Fruit fly (Drosophila melanogaster) whole organism: Measurements from ENCODE around the gene Rsf1.

ENCODE experiments used
- CG8478 ChIP-seq: fragments of >200 bp; optimal IDR thresholded peaks from 2 replicates; lab custom pipeline; 2018; ENCODE audit warnings: inconsistent platforms
- Dll ChIP-seq: fragments of >200 bp; optimal IDR thresholded peaks from 2 replicates; lab custom pipeline; 2017
- EcR ChIP-seq, 2 experiments: fragments of >200 bp; optimal IDR thresholded peaks; 2 replicates each; lab custom pipeline; 2017; ENCODE audit warnings: missing biosample characterization in 2 of 2, missing genetic modification characterization in 2 of 2, missing genetic modification reagents in 2 of 2
- pan ChIP-seq: fragments of >200 bp; optimal IDR thresholded peaks from 2 replicates; lab custom pipeline; 2017
- psq ChIP-seq: fragments of >200 bp; optimal IDR thresholded peaks from 2 replicates; lab custom pipeline; 2017
- usp ChIP-seq: fragments of >200 bp; optimal IDR thresholded peaks from 2 replicates; lab custom pipeline; 2017; ENCODE audit warnings: missing biosample characterization, missing genetic modification characterization, mixed read lengths

Rsf1 gene

DNA sequence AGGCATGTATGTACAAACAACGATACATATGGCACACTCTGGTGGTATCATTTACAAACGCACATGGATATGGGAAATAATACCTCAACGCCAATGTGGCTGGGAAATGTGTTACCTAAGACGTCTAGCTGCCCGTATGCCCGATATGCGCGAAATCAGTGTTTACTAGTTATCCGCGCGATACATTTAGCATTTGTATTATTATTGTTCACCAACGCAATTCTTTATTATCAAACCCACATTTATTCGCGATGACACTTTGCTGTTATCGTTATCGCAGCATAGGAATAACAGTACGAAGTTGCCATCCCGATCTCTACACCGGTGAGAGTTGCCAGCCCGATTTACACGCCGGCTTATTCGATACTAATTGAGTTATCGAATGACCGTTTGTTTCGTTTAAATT is 16.6 kb downstream of the Rsf1 start, which contains the start of gene chico:
Gene chico (minus strand): TSS at position 294 of the 406 bp plus-strand sequence.
- no peak for TF ChIP-seq CG8478
- no peak for TF ChIP-seq pan (lab: Kevin White, UChicago)
- no peak for TF ChIP-seq Dll (lab: Kevin White, UChicago)
- TF ChIP-seq usp (GFP tag; lab: Kevin White, UChicago), result no peak
- no peak for TF ChIP-seq psq (lab: Kevin White, UChicago)
- no peak for TF ChIP-seq EcR (GFP tag; optimal IDR thresholded peaks at IDR 0.05; lab: Kevin White, UChicago)

DNA sequence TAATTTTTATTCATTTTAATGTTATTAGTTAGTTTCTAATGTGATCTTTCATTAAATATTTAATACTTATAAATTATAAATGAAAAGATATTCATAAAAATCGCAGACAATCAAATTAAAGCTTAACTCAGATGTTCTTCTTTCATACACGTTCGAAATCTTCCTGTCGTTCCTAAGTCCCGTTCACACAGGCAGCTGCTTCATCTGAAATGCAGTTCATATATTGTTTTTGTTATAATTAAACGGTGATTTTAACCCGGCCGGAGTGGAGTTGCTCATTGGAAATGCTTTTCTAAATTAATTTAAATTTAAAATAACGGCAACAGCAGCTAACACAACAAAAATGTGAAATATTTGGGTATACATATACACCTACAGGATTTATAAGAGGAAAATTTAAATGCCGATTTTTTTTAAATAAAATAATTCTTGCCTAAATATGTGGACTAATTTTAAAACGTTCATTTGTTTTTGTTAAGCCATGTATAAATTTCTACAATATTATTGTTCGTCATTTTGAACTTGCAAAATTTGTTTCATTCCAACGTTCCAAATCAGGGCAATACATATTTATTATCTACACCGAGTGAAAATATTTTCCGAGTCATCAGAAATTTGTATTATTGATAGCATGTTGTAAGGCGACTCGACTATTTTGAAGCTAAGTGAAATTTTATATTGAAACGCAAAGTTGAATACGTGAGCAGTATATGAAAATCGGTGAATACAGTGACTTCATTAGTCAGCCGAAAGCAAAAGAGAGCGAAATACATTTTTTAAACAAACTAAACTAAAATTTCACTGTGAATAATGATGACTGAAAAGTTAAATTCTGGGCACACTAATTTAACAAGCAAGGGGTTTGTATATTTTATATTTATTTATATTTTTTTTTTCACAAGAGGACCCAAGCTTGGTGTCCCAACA is 24.4 kb downstream of the Rsf1 start, which contains the start of gene me31B:
Gene me31B (plus strand): TSS at position 616 of the 927 bp plus-strand sequence.
- TF ChIP-seq Dll (lab: Kevin White, UChicago) (no peak), pan (lab: Kevin White, UChicago) (no peak), usp (GFP tag; lab: Kevin White, UChicago) (no peak), psq (lab: Kevin White, UChicago) (no peak), EcR (GFP tag; optimal IDR thresholded peaks at IDR 0.05; lab: Kevin White, UChicago) (no peak), CG8478 (no peak)

DNA sequence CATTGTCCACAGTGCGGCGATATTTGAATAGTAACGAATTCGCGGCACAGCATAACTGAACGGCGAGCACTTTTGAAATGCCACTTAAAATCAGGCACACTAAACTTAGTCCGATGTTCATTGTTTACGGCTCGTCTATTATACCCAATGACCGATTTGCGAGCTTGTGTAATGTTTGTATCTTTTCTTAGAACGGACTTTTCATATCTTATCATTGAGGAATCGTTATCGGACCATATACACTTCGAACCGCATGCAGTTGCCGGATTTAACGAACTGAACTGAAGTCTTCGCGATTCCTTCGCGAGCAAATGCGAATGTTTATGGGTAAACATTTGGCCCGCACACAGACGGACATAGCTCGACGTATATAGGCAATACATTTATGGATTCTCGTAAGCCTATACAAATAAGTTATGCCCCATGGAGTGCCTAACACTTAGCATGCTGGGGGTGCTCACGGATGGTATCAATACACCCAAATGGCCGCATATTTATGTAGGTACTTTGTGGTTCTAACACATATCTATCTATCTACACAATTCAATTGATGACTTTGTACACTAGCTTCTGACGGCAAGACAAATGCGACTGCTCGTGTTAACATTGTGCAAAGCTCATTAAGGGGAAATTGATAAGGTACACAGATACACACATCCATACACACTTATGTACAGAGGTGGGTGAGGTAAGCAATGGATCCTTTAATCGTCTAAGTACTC is 25.5 kb downstream of the Rsf1 start, which contains the start of gene mthl15:
Gene mthl15 (minus strand): TSS at position 593 of the 722 bp plus-strand sequence.
- TF ChIP-seq CG8478 (no peak), pan (lab: Kevin White, UChicago) (peak; percentile 8)

DNA sequence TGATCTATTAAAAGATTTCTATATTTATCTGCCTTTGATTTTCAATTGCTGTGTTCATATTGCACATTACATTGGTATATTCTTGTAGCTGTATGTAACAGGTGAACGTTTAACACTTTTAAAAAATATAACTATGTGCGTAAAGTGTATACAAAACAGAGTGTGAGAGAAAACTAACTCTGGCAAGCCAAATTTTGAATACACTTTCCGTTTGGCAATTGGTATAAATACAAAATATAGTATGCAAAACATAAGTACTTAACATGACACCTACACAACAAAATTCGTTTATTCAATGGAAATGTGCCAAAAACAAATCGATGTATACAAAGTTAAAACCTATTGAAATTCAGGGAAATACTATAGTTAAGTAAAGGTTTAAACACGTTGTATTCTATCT is 30.5 kb downstream of the Rsf1 start:
- TF ChIP-seq psq (lab: Kevin White, UChicago) (no peak), EcR (GFP tag; optimal IDR thresholded peaks at IDR 0.05; lab: Kevin White, UChicago) (no peak), usp (GFP tag; lab: Kevin White, UChicago) (no peak), pan (lab: Kevin White, UChicago) (no peak), CG8478 (no peak), Dll (lab: Kevin White, UChicago) (no peak)

DNA sequence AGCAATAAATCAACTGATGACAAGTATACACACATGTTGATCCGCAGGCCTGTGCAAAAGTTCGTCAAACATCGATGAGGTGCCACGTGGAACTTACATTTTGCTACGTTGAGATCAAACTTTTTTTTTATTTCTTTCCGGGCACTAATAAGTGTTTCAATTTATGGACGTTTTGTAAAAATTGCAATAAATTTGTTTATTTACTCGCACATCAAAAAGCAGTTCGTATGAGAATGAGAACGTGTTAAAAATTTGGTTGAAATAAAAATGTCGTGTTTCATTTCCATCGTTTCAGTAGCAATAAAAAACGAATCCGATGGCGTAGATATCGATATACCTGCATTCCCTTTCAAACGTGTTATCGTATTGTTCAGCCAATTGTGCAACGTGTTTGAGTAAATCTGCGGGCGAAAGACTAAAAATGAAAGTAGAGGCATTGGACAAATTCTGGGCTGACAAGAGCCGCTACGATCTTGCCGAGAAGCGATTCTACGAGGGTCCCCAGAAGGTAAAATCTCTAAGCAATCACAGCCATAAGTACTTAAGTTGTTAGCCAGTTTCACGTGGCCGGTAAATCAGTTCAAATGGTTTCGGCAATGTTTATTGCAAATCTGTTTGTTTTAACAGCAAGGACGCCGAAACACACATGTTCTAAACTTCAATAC is 31.1 kb downstream of the Rsf1 start, which contains the start of gene eEF1delta:
Gene eEF1delta (plus strand): TSS at position 356 of the 665 bp plus-strand sequence.
- no peak for TF ChIP-seq EcR (GFP tag; optimal IDR thresholded peaks at IDR 0.05; lab: Kevin White, UChicago)
- no peak for TF ChIP-seq psq (lab: Kevin White, UChicago)
- no peak for TF ChIP-seq pan (lab: Kevin White, UChicago)
- TF ChIP-seq CG8478, result no peak
- TF ChIP-seq Dll (lab: Kevin White, UChicago), result no peak
- no peak for TF ChIP-seq usp (GFP tag; lab: Kevin White, UChicago)

DNA sequence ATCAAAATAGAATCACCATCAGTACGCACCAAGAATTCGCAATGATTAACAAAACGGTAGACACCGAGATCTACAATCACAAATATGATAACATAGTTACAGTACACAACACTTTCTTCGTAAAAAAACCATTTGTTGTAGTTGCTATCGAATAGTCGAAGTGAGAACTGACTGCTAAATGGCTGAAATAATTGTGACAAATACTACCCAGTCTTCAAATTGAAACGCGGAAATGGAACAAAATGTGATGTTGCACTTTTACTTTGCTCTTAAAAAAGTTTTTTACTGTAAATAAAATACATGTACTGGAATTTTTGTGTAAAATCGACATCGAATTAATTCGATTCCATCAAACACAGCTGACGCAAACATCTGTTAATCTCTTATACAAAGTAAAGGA is 31.8 kb downstream of the Rsf1 start, which contains the start of gene ova:
Gene ova (minus strand): TSS at position 183 of the 400 bp plus-strand sequence.
- TF ChIP-seq CG8478 (no peak), usp (GFP tag; lab: Kevin White, UChicago) (no peak), pan (lab: Kevin White, UChicago) (no peak), Dll (lab: Kevin White, UChicago) (no peak), psq (lab: Kevin White, UChicago) (no peak), EcR (GFP tag; optimal IDR thresholded peaks at IDR 0.05; lab: Kevin White, UChicago) (no peak)

DNA sequence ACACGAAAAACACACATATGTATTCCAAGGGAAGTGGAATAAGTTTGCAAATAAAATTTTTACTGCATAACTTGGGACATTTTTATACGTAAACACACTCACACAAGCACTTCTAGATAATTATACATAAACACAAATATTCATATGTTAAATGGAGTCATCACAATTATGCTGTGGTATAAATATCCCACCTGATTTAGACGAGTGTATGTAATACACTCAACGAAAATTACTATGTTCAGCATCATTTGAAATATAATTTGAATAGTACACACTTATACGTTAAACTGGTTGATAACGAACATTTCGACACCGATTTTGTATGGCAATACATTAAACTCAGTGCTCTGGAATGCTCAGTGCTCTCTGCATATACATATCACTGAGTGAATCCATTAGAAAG is 32.3 kb downstream of the Rsf1 start:
- no peak for TF ChIP-seq CG8478
- TF ChIP-seq Dll (lab: Kevin White, UChicago), result no peak
- TF ChIP-seq psq (lab: Kevin White, UChicago), result no peak
- no peak for TF ChIP-seq EcR (GFP tag; optimal IDR thresholded peaks at IDR 0.05; lab: Kevin White, UChicago)
- no peak for TF ChIP-seq pan (lab: Kevin White, UChicago)
- no peak for TF ChIP-seq usp (GFP tag; lab: Kevin White, UChicago)

DNA sequence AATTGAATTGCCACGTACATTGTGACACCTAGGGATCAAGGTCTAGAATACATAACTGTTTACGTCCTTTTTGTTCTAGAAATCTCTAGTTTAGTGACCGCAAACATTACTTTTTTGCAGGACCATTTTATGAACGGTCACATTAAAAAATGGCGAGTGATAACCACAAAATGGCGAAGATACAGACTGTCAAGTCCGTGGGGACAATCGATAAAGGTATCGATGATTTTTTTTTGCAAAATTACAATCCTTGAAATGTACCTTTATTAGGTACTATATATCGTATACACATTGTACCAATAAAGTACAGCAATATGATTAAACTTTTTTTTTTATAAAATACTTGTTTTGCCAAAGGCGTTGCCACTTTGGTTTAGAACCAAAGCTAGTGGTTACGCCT is 32.9 kb downstream of the Rsf1 start:
- TF ChIP-seq EcR (GFP tag; optimal IDR thresholded peaks at IDR 0.05; lab: Kevin White, UChicago) (no peak), psq (lab: Kevin White, UChicago) (no peak), usp (GFP tag; lab: Kevin White, UChicago) (no peak), pan (lab: Kevin White, UChicago) (no peak), CG8478 (no peak), Dll (lab: Kevin White, UChicago) (no peak)

DNA sequence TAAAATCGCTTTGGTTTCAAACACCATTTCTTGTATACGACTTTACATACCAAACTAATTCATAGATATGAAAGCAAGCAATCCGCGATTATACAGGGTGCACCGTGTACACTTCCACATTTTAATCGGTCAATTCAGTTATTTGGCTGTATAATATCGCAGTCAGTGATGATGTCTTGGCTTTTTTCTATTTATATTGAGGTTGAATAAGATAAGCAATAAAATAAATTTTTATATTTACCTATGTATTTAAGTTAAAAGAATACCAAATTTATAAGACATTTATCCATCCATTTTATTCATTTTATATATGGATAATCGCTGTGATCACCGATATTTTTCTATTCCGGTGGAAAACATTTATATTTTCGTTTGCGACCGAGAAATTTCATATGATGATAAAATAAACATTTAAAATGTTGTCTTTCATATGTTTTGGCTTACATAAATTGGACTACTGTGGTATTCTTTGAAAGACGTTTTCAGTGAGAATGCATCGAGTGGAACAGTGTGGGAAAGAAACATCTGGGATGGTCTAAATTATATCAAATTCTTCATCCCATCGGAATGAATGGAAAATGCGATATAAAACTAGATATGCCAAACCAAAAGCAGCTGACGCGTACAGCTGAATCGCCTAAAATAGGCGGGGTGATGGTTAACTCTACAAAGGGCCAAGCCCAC is 36.5 kb downstream of the Rsf1 start, which contains the start of gene CG5708:
Gene CG5708 (minus strand): TSS at position 85 of the 684 bp plus-strand sequence.
- TF ChIP-seq pan (lab: Kevin White, UChicago) (no peak), CG8478 (no peak), psq (lab: Kevin White, UChicago) (no peak), usp (GFP tag; lab: Kevin White, UChicago) (no peak), EcR (GFP tag; optimal IDR thresholded peaks at IDR 0.05; lab: Kevin White, UChicago) (no peak), Dll (lab: Kevin White, UChicago) (no peak)

DNA sequence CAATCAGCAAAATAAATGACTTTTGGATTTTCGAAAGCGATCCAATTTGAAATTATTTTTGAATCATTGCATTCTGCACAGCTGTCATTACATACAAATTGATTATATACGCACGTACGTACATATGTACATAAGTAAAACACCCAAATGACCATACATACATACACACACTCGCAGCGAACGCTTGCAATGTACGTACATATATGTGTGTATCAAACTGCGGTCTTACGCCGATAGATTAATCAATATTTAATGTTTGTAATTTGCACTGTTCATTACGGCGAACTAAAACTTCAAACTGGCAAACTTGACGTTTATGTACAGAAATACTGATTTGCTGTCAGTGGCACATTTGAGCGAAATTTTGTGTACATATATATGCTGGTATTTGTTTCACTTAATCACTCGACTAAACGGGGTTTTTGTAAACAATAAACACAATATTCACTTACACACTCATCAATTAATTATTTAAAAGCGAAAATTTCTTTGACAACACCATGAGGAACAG is 37.1 kb downstream of the Rsf1 start:
- no peak for TF ChIP-seq psq (lab: Kevin White, UChicago)
- no peak for TF ChIP-seq Dll (lab: Kevin White, UChicago)
- TF ChIP-seq EcR (GFP tag; optimal IDR thresholded peaks at IDR 0.05; lab: Kevin White, UChicago), result no peak
- TF ChIP-seq pan (lab: Kevin White, UChicago), result no peak
- no peak for TF ChIP-seq usp (GFP tag; lab: Kevin White, UChicago)
- no peak for TF ChIP-seq CG8478
